Fruit fly (Drosophila melanogaster) ovary, adult (tissue): ENCODE results near the gene Jon66Cii.

ENCODE experiments used
- CG17801 ChIP-seq: fragments of 200-800 bp; optimal IDR thresholded peaks from 2 replicates; lab custom pipeline; 2019; ENCODE audit warnings: missing biosample characterization, mild to moderate bottlenecking, missing genetic modification characterization, moderate library complexity; ENCODE audit not compliant: partially characterized antibody

Gene Jon66Cii

dm6 chr3L:8360643-8361110, 32.8 kb downstream of the Jon66Cii start, which contains the start of gene Idh:
Idh (minus strand) TSS chr3L:8360906.
- peak; percentile 81 for TF ChIP-seq CG17801 (GFP tag; lab: Kevin White, UChicago)

dm6 chr3L:8360063-8360642, 33.3 kb downstream of the Jon66Cii start:
- TF ChIP-seq CG17801 (GFP tag; lab: Kevin White, UChicago): no peak

dm6 chr3L:8358776-8359455, 34.5 kb downstream of the Jon66Cii start:
- no peak for TF ChIP-seq CG17801 (GFP tag; lab: Kevin White, UChicago)

DNA sequence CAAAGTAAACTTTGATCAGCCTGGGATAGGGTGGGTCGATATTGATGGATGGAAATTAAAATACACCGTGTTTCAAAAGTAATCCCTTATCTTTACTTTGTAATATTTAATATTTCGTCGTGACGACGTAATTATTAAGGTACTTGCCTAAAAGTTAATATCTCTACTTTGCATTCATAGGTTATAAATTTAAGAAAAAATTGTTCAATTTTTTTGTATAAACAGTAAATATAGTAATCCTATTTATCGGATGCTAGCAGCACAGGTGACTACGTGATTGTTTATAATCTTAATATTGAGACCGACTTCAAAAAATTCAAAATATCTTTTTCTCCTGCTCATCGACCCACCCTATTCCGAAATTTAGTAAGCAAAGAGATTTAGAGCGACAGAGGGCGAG, 35.3 kb downstream of the Jon66Cii start:
- TF ChIP-seq CG17801 (GFP tag; lab: Kevin White, UChicago): peak; percentile 10

DNA sequence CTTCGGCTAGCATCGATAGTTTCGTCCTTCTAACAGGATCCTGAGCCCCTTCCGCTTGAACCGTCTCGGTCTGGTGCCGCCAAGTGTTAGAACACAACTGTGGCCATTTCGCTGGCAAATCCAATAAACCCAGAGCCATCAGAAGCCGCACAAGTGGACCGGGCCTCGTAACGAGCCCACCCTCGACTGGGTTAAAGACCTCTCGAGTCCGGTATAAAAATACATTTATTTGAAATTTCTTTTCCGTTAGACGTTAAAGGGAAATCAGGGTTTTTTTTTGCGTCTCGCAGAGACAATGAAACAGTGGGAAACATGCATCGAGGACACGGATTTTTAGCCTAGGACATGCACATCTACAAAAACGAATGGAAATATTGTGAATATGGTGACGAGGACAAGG, 37.3 kb downstream of the Jon66Cii start, which contains the start of gene Culd:
Gene Culd (minus strand): TSS at position 101 of the 400 bp plus-strand sequence.
- no peak for TF ChIP-seq CG17801 (GFP tag; lab: Kevin White, UChicago)

- no peak for TF ChIP-seq CG17801 (GFP tag; lab: Kevin White, UChicago)
Measured at dm6 chr3L:8347346-8347745, 46.1 kb downstream of the Jon66Cii start.

DNA sequence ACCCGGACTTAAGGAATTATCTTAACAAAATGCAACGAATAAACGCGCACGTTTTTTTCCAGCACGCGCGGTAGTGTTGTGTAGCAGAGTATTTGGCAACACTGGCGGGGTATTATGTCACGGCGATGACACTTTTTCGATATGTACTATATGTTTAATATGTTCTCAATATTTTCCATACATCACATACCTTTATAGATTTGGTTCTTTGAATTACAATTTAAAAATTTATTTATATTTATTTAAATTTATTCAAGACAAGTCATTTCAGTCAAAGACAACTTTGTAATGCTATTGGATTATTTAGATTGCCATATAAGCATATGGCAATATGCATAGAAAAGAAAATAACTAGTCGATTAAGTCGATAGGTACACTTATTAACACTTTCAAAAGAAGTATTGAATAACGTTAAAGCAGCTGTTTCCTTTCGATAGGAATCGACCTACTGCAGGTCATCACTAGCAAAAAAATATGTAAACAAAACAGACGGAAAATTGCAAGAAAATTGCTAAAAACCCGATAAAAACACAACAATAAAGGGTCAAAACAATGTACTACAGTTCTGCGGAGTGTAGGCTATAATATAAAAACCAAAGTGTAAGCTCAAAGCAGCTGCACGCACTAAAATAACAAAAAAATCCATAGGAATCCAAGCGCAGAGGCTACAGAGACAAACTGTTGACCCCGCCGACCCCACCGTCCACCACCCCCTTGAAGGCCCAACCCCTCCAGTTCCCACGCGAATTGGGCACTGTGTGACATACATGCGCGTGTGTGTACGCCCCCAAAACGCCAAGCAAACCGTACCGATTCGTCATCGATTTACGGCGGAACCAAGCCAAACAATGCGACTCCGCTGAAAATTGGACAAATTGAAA, 47.1 kb downstream of the Jon66Cii start, which contains the start of the genes CG7182 and GAPcenA:
Gene CG7182 (minus strand): TSS at position 283 of the 881 bp plus-strand sequence.
Gene GAPcenA (plus strand): TSS at position 462 of the 881 bp plus-strand sequence.
- peak; percentile 82 for TF ChIP-seq CG17801 (GFP tag; lab: Kevin White, UChicago)

DNA sequence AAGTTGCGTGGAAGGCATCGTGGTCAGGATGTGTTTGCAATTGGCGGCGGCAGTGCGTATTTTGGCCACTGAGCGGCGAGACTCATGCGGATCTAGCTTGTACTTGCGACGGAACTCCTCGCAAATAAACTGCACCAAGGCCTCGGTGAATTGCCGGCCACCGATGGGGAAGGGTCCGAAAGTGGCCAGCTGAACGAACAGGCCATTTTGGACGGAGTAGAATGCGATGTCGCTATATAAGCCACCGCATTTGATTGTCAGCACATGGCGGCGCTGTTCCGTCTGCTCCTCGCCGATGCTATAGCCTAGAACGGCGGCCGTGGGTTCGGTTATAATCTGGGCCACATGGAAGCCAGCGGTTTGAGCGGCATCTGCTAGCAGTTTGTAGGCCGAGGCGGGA, 48.3 kb downstream of the Jon66Cii start:
- TF ChIP-seq CG17801 (GFP tag; lab: Kevin White, UChicago): no peak
